Fruit fly (Drosophila melanogaster) whole organism, embryonic: ENCODE measurements around the gene CG42554.
A peak's percentile ranks its signal among the peaks of the same experiment; 100 is the strongest.

Source experiments
- C15 ChIP-seq: fragments of 200-800 bp; sonication (Bioruptor generic); IDR thresholded peaks from 3 replicates; pipeline ENCODE4 v1.3.6; 2022; ENCODE audit warnings: missing biosample characterization, missing genetic modification characterization
- CG10267 ChIP-seq: fragments of 200-800 bp; sonication (Bioruptor generic); optimal IDR thresholded peaks from 2 replicates; lab custom pipeline; 2018; ENCODE audit warnings: missing biosample characterization, mild to moderate bottlenecking, missing genetic modification characterization, moderate library complexity
- CG11504 ChIP-seq: fragments of 200-800 bp; sonication (Bioruptor generic); optimal IDR thresholded peaks from 3 replicates; lab custom pipeline; 2019; ENCODE audit warnings: missing biosample characterization, mild to moderate bottlenecking, missing genetic modification characterization, moderate library complexity
- CG11560 ChIP-seq: fragments of 200-800 bp; sonication (Bioruptor generic); IDR thresholded peaks from 3 replicates; pipeline ENCODE4 v1.3.6; 2022; ENCODE audit warnings: missing biosample characterization, missing genetic modification characterization
- CG13296 ChIP-seq: fragments of 200-800 bp; sonication (Bioruptor generic); optimal IDR thresholded peaks from 3 replicates; lab custom pipeline; 2018; ENCODE audit warnings: missing biosample characterization, mild to moderate bottlenecking, missing genetic modification characterization
- CG14667 ChIP-seq: fragments of 200-800 bp; sonication (Bioruptor generic); IDR thresholded peaks from 2 replicates; pipeline ENCODE4 v1.3.6; 2022; ENCODE audit warnings: missing biosample characterization, missing genetic modification characterization
- CG1603 ChIP-seq: fragments of 200-800 bp; sonication (Bioruptor generic); optimal IDR thresholded peaks from 2 replicates; lab custom pipeline; 2019; ENCODE audit warnings: missing biosample characterization, mild to moderate bottlenecking, missing genetic modification characterization, moderate library complexity
- CG16779 ChIP-seq: fragments of 200-800 bp; sonication (Bioruptor generic); IDR thresholded peaks from 2 replicates; pipeline ENCODE4 v1.3.6; 2022; ENCODE audit warnings: missing biosample characterization, missing genetic modification characterization
- CG18011 ChIP-seq: fragments of 200-800 bp; sonication (Bioruptor generic); optimal IDR thresholded peaks from 2 replicates; lab custom pipeline; 2017; ENCODE audit warnings: missing biosample characterization, missing genetic modification characterization, mild to moderate bottlenecking, moderate library complexity, missing genotype
- CG31441 ChIP-seq: fragments of 200-800 bp; sonication (Bioruptor generic); IDR thresholded peaks from 2 replicates; pipeline ENCODE4 v1.3.6; 2022; ENCODE audit warnings: missing biosample characterization, missing genetic modification characterization
- CG3281 ChIP-seq: fragments of 200-800 bp; sonication (Bioruptor generic); optimal IDR thresholded peaks from 3 replicates; lab custom pipeline; 2017; ENCODE audit warnings: missing biosample characterization, mild to moderate bottlenecking, missing genetic modification characterization
- CG3847 ChIP-seq: fragments of 200-800 bp; sonication (Bioruptor generic); IDR thresholded peaks from 2 replicates; pipeline ENCODE4 v1.3.6; 2022; ENCODE audit warnings: missing biosample characterization, missing genetic modification characterization
- CG4730 ChIP-seq: fragments of 200-800 bp; sonication (Bioruptor generic); IDR thresholded peaks from 2 replicates; pipeline ENCODE4 v1.3.6; 2022; ENCODE audit warnings: missing biosample characterization, missing genetic modification characterization
- CG6272 ChIP-seq: fragments of 200-800 bp; sonication (Bioruptor generic); IDR thresholded peaks from 2 replicates; pipeline ENCODE4 v1.3.6; 2022; ENCODE audit warnings: missing biosample characterization, missing genetic modification characterization
- CG7271 ChIP-seq: fragments of 200-800 bp; sonication (Bioruptor generic); optimal IDR thresholded peaks from 2 replicates; lab custom pipeline; 2018; ENCODE audit warnings: missing biosample characterization, mild to moderate bottlenecking, missing genetic modification characterization, moderate library complexity
- CG7786 ChIP-seq: fragments of 200-800 bp; sonication (Bioruptor generic); optimal IDR thresholded peaks from 2 replicates; lab custom pipeline; 2016; ENCODE audit warnings: missing biosample characterization, missing genetic modification characterization
- CG8359 ChIP-seq: fragments of 200-800 bp; sonication (Bioruptor generic); optimal IDR thresholded peaks from 2 replicates; lab custom pipeline; 2017; ENCODE audit warnings: missing biosample characterization, mild to moderate bottlenecking, missing genetic modification characterization, borderline replicate concordance
- Deaf1 ChIP-seq: fragments of 200-800 bp; optimal IDR thresholded peaks from 3 replicates; lab custom pipeline; 2019; ENCODE audit warnings: missing biosample characterization, mild to moderate bottlenecking, missing genetic modification characterization, moderate library complexity
- Dfd ChIP-seq, 2 experiments: fragments of >200 bp; optimal IDR thresholded peaks; 2 replicates each; lab custom pipeline; 2017; ENCODE audit warnings: missing biosample characterization in 2 of 2, missing genetic modification characterization in 2 of 2
- H15 ChIP-seq: fragments of 200-800 bp; sonication (Bioruptor generic); IDR thresholded peaks from 3 replicates; pipeline ENCODE4 v1.3.6; 2022; ENCODE audit warnings: missing biosample characterization, missing genetic modification characterization
- HHEX ChIP-seq: fragments of 200-800 bp; sonication (Bioruptor generic); optimal IDR thresholded peaks from 3 replicates; lab custom pipeline; 2017; ENCODE audit warnings: missing biosample characterization, mild to moderate bottlenecking, missing genetic modification characterization, missing genetic modification reagents
- HLH54F ChIP-seq: fragments of 200-800 bp; sonication (Bioruptor generic); optimal IDR thresholded peaks from 3 replicates; lab custom pipeline; 2016; ENCODE audit warnings: missing biosample characterization, missing genetic modification characterization
- HmgD ChIP-seq: fragments of 200-800 bp; sonication (Bioruptor generic); optimal IDR thresholded peaks from 3 replicates; lab custom pipeline; 2016; ENCODE audit warnings: missing biosample characterization, missing genetic modification characterization
- Hr39 ChIP-seq: fragments of >200 bp; optimal IDR thresholded peaks from 2 replicates; lab custom pipeline; 2017
- Kr ChIP-seq: fragments of 200-800 bp; sonication (Bioruptor generic); optimal IDR thresholded peaks from 2 replicates; lab custom pipeline; 2017; ENCODE audit warnings: missing biosample characterization, mild to moderate bottlenecking, missing genetic modification characterization
- Poxn ChIP-seq: fragments of 200-800 bp; sonication (Bioruptor generic); IDR thresholded peaks from 2 replicates; pipeline ENCODE4 v1.3.6; 2022; ENCODE audit warnings: missing biosample characterization, missing genetic modification characterization
- Ptx1 ChIP-seq: fragments of 200-800 bp; sonication (Bioruptor generic); IDR thresholded peaks from 2 replicates; pipeline ENCODE4 v1.3.6; 2022; ENCODE audit warnings: missing biosample characterization, missing genetic modification characterization
- TFAM ChIP-seq: fragments of 200-800 bp; sonication (Bioruptor generic); optimal IDR thresholded peaks from 2 replicates; lab custom pipeline; 2017; ENCODE audit warnings: missing biosample characterization, missing genetic modification characterization, inconsistent platforms
- caup ChIP-seq: fragments of 200-800 bp; sonication (Bioruptor generic); optimal IDR thresholded peaks from 3 replicates; lab custom pipeline; 2017; ENCODE audit warnings: missing biosample characterization, mild to moderate bottlenecking, missing genetic modification characterization, moderate library complexity; ENCODE audit not compliant: severe bottlenecking
- ci ChIP-seq: fragments of 200-800 bp; sonication (Bioruptor generic); IDR thresholded peaks from 3 replicates; pipeline ENCODE4 v1.3.6; 2022; ENCODE audit warnings: missing biosample characterization, missing genetic modification characterization
- crol ChIP-seq: fragments of 200-800 bp; sonication (Bioruptor generic); IDR thresholded peaks from 2 replicates; pipeline ENCODE4 v1.3.6; 2022; ENCODE audit warnings: missing biosample characterization, missing genetic modification characterization
- dati ChIP-seq: fragments of 200-800 bp; sonication (Bioruptor generic); IDR thresholded peaks from 2 replicates; pipeline ENCODE4 v1.3.6; 2022; ENCODE audit warnings: missing biosample characterization, missing genetic modification characterization
- eve ChIP-seq, 2 experiments: fragments of >200 bp; optimal IDR thresholded peaks; 2 replicates each; lab custom pipeline; 2017; ENCODE audit warnings: missing biosample characterization in 2 of 2, missing genetic modification characterization in 2 of 2
- fd102C ChIP-seq: fragments of 200-800 bp; sonication (Bioruptor generic); optimal IDR thresholded peaks from 2 replicates; lab custom pipeline; 2018; ENCODE audit warnings: missing biosample characterization, mild to moderate bottlenecking, missing genetic modification characterization, moderate library complexity
- gce ChIP-seq: fragments of 200-800 bp; sonication (Bioruptor generic); IDR thresholded peaks from 3 replicates; pipeline ENCODE4 v1.3.6; 2022; ENCODE audit warnings: missing biosample characterization, missing genetic modification characterization
- grau ChIP-seq: fragments of 200-800 bp; optimal IDR thresholded peaks from 3 replicates; lab custom pipeline; 2019; ENCODE audit warnings: missing biosample characterization, mild to moderate bottlenecking, missing genetic modification characterization, moderate library complexity
- gsb-n ChIP-seq: fragments of 200-800 bp; sonication (Bioruptor generic); optimal IDR thresholded peaks from 3 replicates; lab custom pipeline; 2018; ENCODE audit warnings: missing biosample characterization, mild to moderate bottlenecking, missing genetic modification characterization
- lov ChIP-seq, 2 experiments: fragments of 200-800 bp in 1 of 2; fragments of >200 bp in 1 of 2; sonication (Bioruptor generic) in 1 of 2; IDR thresholded peaks in 1 of 2; optimal IDR thresholded peaks in 1 of 2; 2 replicates in 1 of 2; 3 replicates in 1 of 2; pipeline versions ENCODE4 v1.3.6 to Lab custom; 2017 to 2022; ENCODE audit warnings: missing biosample characterization in 1 of 2, missing genetic modification characterization in 1 of 2
- nmo ChIP-seq: fragments of 200-800 bp; sonication (Bioruptor generic); optimal IDR thresholded peaks from 2 replicates; lab custom pipeline; 2018; ENCODE audit warnings: missing biosample characterization, mild to moderate bottlenecking, missing genetic modification characterization, moderate library complexity
- org-1 ChIP-seq: fragments of 200-800 bp; sonication (Bioruptor generic); optimal IDR thresholded peaks from 2 replicates; lab custom pipeline; 2017; ENCODE audit warnings: missing biosample characterization, missing genetic modification characterization
- pho ChIP-seq: fragments of 200-800 bp; sonication (Bioruptor generic); optimal IDR thresholded peaks from 2 replicates; lab custom pipeline; 2016; ENCODE audit warnings: missing biosample characterization, missing genetic modification characterization
- schlank ChIP-seq: fragments of 200-800 bp; sonication (Bioruptor generic); optimal IDR thresholded peaks from 2 replicates; lab custom pipeline; 2018; ENCODE audit warnings: missing biosample characterization, mild to moderate bottlenecking, missing genetic modification characterization
- sd ChIP-seq: fragments of 200-800 bp; sonication (Bioruptor generic); optimal IDR thresholded peaks from 3 replicates; lab custom pipeline; 2018; ENCODE audit warnings: missing biosample characterization, mild to moderate bottlenecking, missing genetic modification characterization, moderate library complexity
- seq ChIP-seq: fragments of 200-800 bp; sonication (Bioruptor generic); IDR thresholded peaks from 2 replicates; pipeline ENCODE4 v1.3.6; 2022; ENCODE audit warnings: missing biosample characterization, missing genetic modification characterization
- shn ChIP-seq: fragments of 200-800 bp; sonication (Bioruptor generic); optimal IDR thresholded peaks from 3 replicates; lab custom pipeline; 2016; ENCODE audit warnings: missing biosample characterization, missing genetic modification characterization
- sr ChIP-seq: fragments of 200-800 bp; sonication (Bioruptor generic); IDR thresholded peaks from 3 replicates; pipeline ENCODE4 v1.3.6; 2022; ENCODE audit warnings: missing biosample characterization, missing genetic modification characterization
- sug ChIP-seq: fragments of 200-800 bp; optimal IDR thresholded peaks from 2 replicates; lab custom pipeline; 2019; ENCODE audit warnings: missing biosample characterization, mild to moderate bottlenecking, missing genetic modification characterization, moderate library complexity
- tin ChIP-seq: fragments of 200-800 bp; sonication (Bioruptor generic); optimal IDR thresholded peaks from 3 replicates; lab custom pipeline; 2016; ENCODE audit warnings: missing biosample characterization, missing genetic modification characterization
- tx ChIP-seq: fragments of 200-800 bp; sonication (Bioruptor generic); optimal IDR thresholded peaks from 2 replicates; lab custom pipeline; 2016; ENCODE audit warnings: missing biosample characterization, missing genetic modification characterization
- vvl ChIP-seq: fragments of 200-800 bp; sonication (Bioruptor generic); IDR thresholded peaks from 2 replicates; pipeline ENCODE4 v1.3.6; 2022; ENCODE audit warnings: missing biosample characterization, missing genetic modification characterization
- zf30C ChIP-seq: fragments of 200-800 bp; sonication (Bioruptor generic); optimal IDR thresholded peaks from 3 replicates; lab custom pipeline; 2018; ENCODE audit warnings: missing biosample characterization, mild to moderate bottlenecking, missing genetic modification characterization

CG42554 gene

DNA sequence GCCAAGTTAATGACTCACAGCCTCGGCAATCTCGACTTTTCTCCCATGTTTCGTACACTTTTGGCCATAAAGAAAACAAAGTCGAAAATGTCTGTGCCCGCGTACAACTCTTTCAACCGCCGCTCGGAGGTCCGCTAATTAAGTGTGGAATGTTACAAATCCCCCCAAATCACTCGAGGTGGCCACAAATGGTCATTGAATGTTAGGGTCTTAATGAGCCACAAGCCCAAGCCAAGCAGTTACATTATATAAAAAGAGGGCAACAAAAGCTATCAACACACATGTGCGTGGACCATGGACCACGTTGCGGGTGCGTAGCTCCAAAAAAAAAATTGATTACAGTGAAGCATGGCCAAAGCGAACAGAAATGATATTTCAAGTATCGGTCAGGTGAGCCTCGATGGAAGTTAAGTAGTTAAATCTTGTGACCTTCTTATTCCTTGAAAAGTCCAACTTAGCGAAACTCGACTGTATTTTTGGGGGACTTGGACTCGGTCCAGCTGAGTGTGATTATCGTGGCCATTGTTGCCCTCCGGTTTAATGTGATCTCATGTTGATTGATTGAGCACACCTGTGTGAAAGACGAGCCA is 16.1 kb upstream of the CG42554 start (continued):
- TF ChIP-seq CG11560 (tag; lab: Robert Waterston, UW) (peak; percentile 83), schlank (peak; percentile 73), lov (optimal IDR thresholded peaks at IDR 0.05; lab: Kevin White, UChicago) (no peak), lov (GFP tag; IDR thresholded peaks at IDR 0.05; lab: Robert Waterston, UW) (peak; percentile 93), CG10267 (peak; percentile 63), zf30C (GFP tag; lab: Kevin White, UChicago) (no peak), CG7786 (GFP tag; lab: Kevin White, UChicago) (peak; percentile 80), CG11504 (peak; percentile 90), CG8359 (GFP tag; lab: Kevin White, UChicago) (peak; percentile 57), CG7271 (tag; lab: Kevin White, UChicago) (no peak), ci (peak; percentile 98), HmgD (GFP tag; lab: Kevin White, UChicago) (peak; percentile 30), Ptx1 (GFP tag; lab: Robert Waterston, UW) (peak; percentile 96), shn (peak; percentile 69), crol (peak; percentile 35; the same call in 1 of the 2 replicates), sug (tag; lab: Kevin White, UChicago) (peak; percentile 70), tin (GFP tag; lab: Kevin White, UChicago) (peak; percentile 89), Hr39 (no peak), CG6272 (GFP tag; lab: Robert Waterston, UW) (peak; percentile 86), CG18011 (GFP tag; lab: Kevin White, UChicago) (peak; percentile 66), seq (GFP tag; lab: Robert Waterston, UW) (peak; percentile 92), Kr (no peak), HLH54F (GFP tag; lab: Kevin White, UChicago) (peak; percentile 87), CG3847 (GFP tag; lab: Robert Waterston, UW) (peak; percentile 92), CG1603 (tag; lab: Kevin White, UChicago) (peak; percentile 93), pho (peak; percentile 81), CG4730 (GFP tag; lab: Robert Waterston, UW) (peak; percentile 91), caup (peak; percentile 90), Dfd (GFP tag; optimal IDR thresholded peaks at IDR 0.05; lab: Kevin White, UChicago) (no peak), CG13296 (GFP tag; lab: Kevin White, UChicago) (peak; percentile 87), Deaf1 (tag; lab: Kevin White, UChicago) (peak; percentile 48), grau (tag; lab: Kevin White, UChicago) (peak; percentile 96), HHEX (peak; percentile 88), sr (GFP tag; lab: Robert Waterston, UW) (peak; percentile 85), dati (GFP tag; lab: Robert Waterston, UW) (peak; percentile 82), tx (GFP tag; lab: Kevin White, UChicago) (peak; percentile 81), gce (GFP tag; lab: Robert Waterston, UW) (peak; percentile 95), CG14667 (GFP tag; lab: Robert Waterston, UW) (peak; percentile 85), Poxn (peak; percentile 33; the same call in 1 of the 2 replicates), gsb-n (peak; percentile 73), CG16779 (GFP tag; lab: Robert Waterston, UW) (peak; percentile 90), org-1 (GFP tag; lab: Kevin White, UChicago) (peak; percentile 86), fd102C (no peak), CG31441 (GFP tag; lab: Robert Waterston, UW) (peak; percentile 75), sd (tag; lab: Kevin White, UChicago) (peak; percentile 94), vvl (peak; percentile 97), CG3281 (GFP tag; lab: Kevin White, UChicago) (peak; percentile 80), C15 (GFP tag; lab: Robert Waterston, UW) (peak; percentile 74), H15 (GFP tag; lab: Robert Waterston, UW) (peak; percentile 93), eve (GFP tag; optimal IDR thresholded peaks at IDR 0.05; lab: Kevin White, UChicago) (no peak), TFAM (GFP tag; lab: Kevin White, UChicago) (peak; percentile 58), nmo (GFP tag; lab: Kevin White, UChicago) (peak; percentile 83)
